Fruit fly (Drosophila melanogaster) whole organism, prepupa: ENCODE measurements around the gene osk.

Source experiments
- Blimp-1 ChIP-seq: fragments of 200-800 bp; sonication (Bioruptor generic); optimal IDR thresholded peaks from 3 replicates; lab custom pipeline; 2017; ENCODE audit warnings: missing biosample characterization, missing genetic modification characterization, mild to moderate bottlenecking, moderate library complexity, missing genetic modification reagents
- CG10631 ChIP-seq: fragments of 200-800 bp; sonication (Bioruptor generic); optimal IDR thresholded peaks from 2 replicates; lab custom pipeline; 2016; ENCODE audit warnings: missing biosample characterization, missing genetic modification characterization
- CG10669 ChIP-seq: fragments of 200-800 bp; sonication (Bioruptor generic); optimal IDR thresholded peaks from 3 replicates; lab custom pipeline; 2018; ENCODE audit warnings: missing biosample characterization, mild to moderate bottlenecking, missing genetic modification characterization, moderate library complexity
- CG11762 ChIP-seq: fragments of 200-800 bp; sonication (Bioruptor generic); optimal IDR thresholded peaks from 3 replicates; lab custom pipeline; 2016; ENCODE audit warnings: missing biosample characterization, missing genetic modification characterization; ENCODE audit not compliant: insufficient read depth
- CG11902 ChIP-seq: fragments of 200-800 bp; sonication (Bioruptor generic); optimal IDR thresholded peaks from 3 replicates; lab custom pipeline; 2016; ENCODE audit warnings: missing biosample characterization, missing genetic modification characterization
- CG15336 ChIP-seq: fragments of 200-800 bp; sonication (Bioruptor generic); IDR thresholded peaks from 2 replicates; pipeline ENCODE4 v1.3.6; 2022; ENCODE audit warnings: missing biosample characterization, missing genetic modification characterization
- CG1621 ChIP-seq: fragments of 200-800 bp; sonication (Bioruptor generic); optimal IDR thresholded peaks from 3 replicates; lab custom pipeline; 2018; ENCODE audit warnings: missing biosample characterization, mild to moderate bottlenecking, missing genetic modification characterization
- CG16779 ChIP-seq: fragments of 200-800 bp; sonication (Bioruptor generic); optimal IDR thresholded peaks from 3 replicates; lab custom pipeline; 2017; ENCODE audit warnings: missing biosample characterization, mild to moderate bottlenecking, missing genetic modification characterization
- CG3032 ChIP-seq: fragments of 200-800 bp; optimal IDR thresholded peaks from 2 replicates; lab custom pipeline; 2019; ENCODE audit warnings: missing biosample characterization, mild to moderate bottlenecking, missing genetic modification characterization, moderate library complexity
- CG31627 ChIP-seq: fragments of 200-800 bp; sonication (Bioruptor generic); optimal IDR thresholded peaks from 3 replicates; lab custom pipeline; 2016; ENCODE audit warnings: missing biosample characterization, missing genetic modification characterization
- CG34406 ChIP-seq: fragments of 200-800 bp; sonication (Bioruptor generic); optimal IDR thresholded peaks from 3 replicates; lab custom pipeline; 2016; ENCODE audit warnings: missing biosample characterization, missing genetic modification characterization
- CG3919 ChIP-seq: fragments of 200-800 bp; sonication (Bioruptor generic); optimal IDR thresholded peaks from 3 replicates; lab custom pipeline; 2016; ENCODE audit warnings: missing biosample characterization, missing genetic modification characterization
- CG4318 ChIP-seq: fragments of 200-800 bp; sonication (Bioruptor generic); optimal IDR thresholded peaks from 3 replicates; lab custom pipeline; 2017; ENCODE audit warnings: missing biosample characterization, mild to moderate bottlenecking, missing genetic modification characterization
- CG6792 ChIP-seq: fragments of 200-800 bp; sonication (Bioruptor generic); optimal IDR thresholded peaks from 3 replicates; lab custom pipeline; 2016; ENCODE audit warnings: missing biosample characterization, missing genetic modification characterization
- CG6808 ChIP-seq: fragments of 200-800 bp; sonication (Bioruptor generic); optimal IDR thresholded peaks from 3 replicates; lab custom pipeline; 2017; ENCODE audit warnings: missing biosample characterization, missing genetic modification characterization, mild to moderate bottlenecking, moderate library complexity, missing genetic modification reagents
- CG7368 ChIP-seq: fragments of 200-800 bp; sonication (Bioruptor generic); optimal IDR thresholded peaks from 3 replicates; lab custom pipeline; 2016; ENCODE audit warnings: missing biosample characterization, missing genetic modification characterization
- CG8119 ChIP-seq: fragments of 200-800 bp; sonication (Bioruptor generic); IDR thresholded peaks from 3 replicates; pipeline ENCODE4 v1.3.6; 2022; ENCODE audit warnings: missing biosample characterization, missing genetic modification characterization
- CG8319 ChIP-seq: fragments of 200-800 bp; sonication (Bioruptor generic); optimal IDR thresholded peaks from 3 replicates; lab custom pipeline; 2016; ENCODE audit warnings: missing biosample characterization, missing genetic modification characterization
- CG9139 ChIP-seq: fragments of 200-800 bp; sonication (Bioruptor generic); optimal IDR thresholded peaks from 3 replicates; lab custom pipeline; 2017; ENCODE audit warnings: missing biosample characterization, mild to moderate bottlenecking, missing genetic modification characterization
- Eip75B ChIP-seq: fragments of 200-800 bp; sonication (Bioruptor generic); optimal IDR thresholded peaks from 3 replicates; lab custom pipeline; 2016; ENCODE audit warnings: missing biosample characterization, missing genetic modification characterization
- Eip78C ChIP-seq: fragments of 200-800 bp; sonication (Bioruptor generic); peaks from one replicate; lab custom pipeline; 2016; ENCODE audit warnings: missing biosample characterization, missing genetic modification characterization
- Ets96B ChIP-seq: fragments of 200-800 bp; optimal IDR thresholded peaks from 2 replicates; lab custom pipeline; 2019; ENCODE audit warnings: missing biosample characterization, mild to moderate bottlenecking, missing genetic modification characterization, moderate library complexity
- Gug ChIP-seq: fragments of 200-800 bp; sonication (Bioruptor generic); IDR thresholded peaks from 2 replicates; pipeline ENCODE4 v1.3.6; 2022; ENCODE audit warnings: missing biosample characterization, missing genetic modification characterization
- Hr38 ChIP-seq: sonication (Bioruptor generic); optimal IDR thresholded peaks from 2 replicates; lab custom pipeline; 2016; ENCODE audit warnings: missing biosample characterization, missing genetic modification characterization
- Hr39 ChIP-seq: fragments of 200-800 bp; sonication (Bioruptor generic); optimal IDR thresholded peaks from 2 replicates; lab custom pipeline; 2016; ENCODE audit warnings: missing biosample characterization, missing genetic modification characterization
- Hr4 ChIP-seq: fragments of 200-800 bp; sonication (Bioruptor generic); optimal IDR thresholded peaks from 3 replicates; lab custom pipeline; 2016; ENCODE audit warnings: missing biosample characterization, missing genetic modification characterization
- Met ChIP-seq: fragments of 200-800 bp; sonication (Bioruptor generic); optimal IDR thresholded peaks from 3 replicates; lab custom pipeline; 2016; ENCODE audit warnings: missing biosample characterization, missing genetic modification characterization
- OdsH ChIP-seq: fragments of 200-800 bp; sonication (Bioruptor generic); optimal IDR thresholded peaks from 3 replicates; lab custom pipeline; 2016; ENCODE audit warnings: missing biosample characterization, missing genetic modification characterization
- Smox ChIP-seq: fragments of 200-800 bp; sonication (Bioruptor generic); optimal IDR thresholded peaks from 3 replicates; lab custom pipeline; 2016; ENCODE audit warnings: missing biosample characterization, missing genetic modification characterization
- Sox14 ChIP-seq: fragments of 200-800 bp; sonication (Bioruptor generic); optimal IDR thresholded peaks from 3 replicates; lab custom pipeline; 2016; ENCODE audit warnings: missing biosample characterization, missing genetic modification characterization
- Sox15 ChIP-seq: fragments of 200-800 bp; sonication (Bioruptor generic); optimal IDR thresholded peaks from 3 replicates; lab custom pipeline; 2016; ENCODE audit warnings: missing biosample characterization, missing genetic modification characterization
- dsx ChIP-seq: fragments of 200-800 bp; optimal IDR thresholded peaks from 3 replicates; lab custom pipeline; 2019; ENCODE audit warnings: missing biosample characterization, mild to moderate bottlenecking, missing genetic modification characterization, moderate library complexity; ENCODE audit not compliant: poor library complexity, severe bottlenecking
- eg ChIP-seq: fragments of 200-800 bp; sonication (Bioruptor generic); IDR thresholded peaks from 3 replicates; pipeline ENCODE4 v1.3.6; 2022; ENCODE audit warnings: missing biosample characterization, missing genetic modification characterization
- esn ChIP-seq: fragments of 200-800 bp; sonication (Bioruptor generic); optimal IDR thresholded peaks from 2 replicates; lab custom pipeline; 2016; ENCODE audit warnings: missing biosample characterization, mild to moderate bottlenecking, missing genetic modification characterization, moderate library complexity
- fd59A ChIP-seq: fragments of 200-800 bp; sonication (Bioruptor generic); optimal IDR thresholded peaks from 2 replicates; lab custom pipeline; 2017; ENCODE audit warnings: missing biosample characterization, mild to moderate bottlenecking, missing genetic modification characterization, missing genetic modification reagents
- fd85E ChIP-seq: fragments of 200-800 bp; sonication (Bioruptor generic); optimal IDR thresholded peaks from 3 replicates; lab custom pipeline; 2016; ENCODE audit warnings: missing biosample characterization, missing genetic modification characterization
- fkh ChIP-seq: fragments of 200-800 bp; sonication (Bioruptor generic); optimal IDR thresholded peaks from 3 replicates; lab custom pipeline; 2017; ENCODE audit warnings: missing biosample characterization, mild to moderate bottlenecking, missing genetic modification characterization, moderate library complexity
- salr ChIP-seq, 2 experiments: fragments of 200-800 bp; sonication (Bioruptor generic); optimal IDR thresholded peaks; 3 replicates each; lab custom pipeline; 2016 to 2018; ENCODE audit warnings: missing biosample characterization in 2 of 2, missing genetic modification characterization in 2 of 2, mild to moderate bottlenecking in 1 of 2
- spab ChIP-seq: fragments of 200-800 bp; sonication (Bioruptor generic); optimal IDR thresholded peaks from 2 replicates; lab custom pipeline; 2017; ENCODE audit warnings: missing biosample characterization, mild to moderate bottlenecking, missing genetic modification characterization, missing genetic modification reagents
- ss ChIP-seq, 2 experiments: fragments of 200-800 bp; sonication (Bioruptor generic); optimal IDR thresholded peaks; 2 replicates in 1 of 2; 3 replicates in 1 of 2; lab custom pipeline; 2017 to 2018; ENCODE audit warnings: mild to moderate bottlenecking in 2 of 2, missing biosample characterization in 2 of 2, missing genetic modification characterization in 2 of 2, moderate library complexity in 1 of 2
- svp ChIP-seq: fragments of 200-800 bp; sonication (Bioruptor generic); peaks from one replicate; lab custom pipeline; 2016; ENCODE audit warnings: missing biosample characterization, missing genetic modification characterization
- topi ChIP-seq: fragments of 200-800 bp; sonication (Bioruptor generic); optimal IDR thresholded peaks from 3 replicates; lab custom pipeline; 2016; ENCODE audit warnings: missing biosample characterization, missing genetic modification characterization
- vri ChIP-seq: fragments of 200-800 bp; sonication (Bioruptor generic); optimal IDR thresholded peaks from 3 replicates; lab custom pipeline; 2016; ENCODE audit warnings: missing biosample characterization, mild to moderate bottlenecking, missing genetic modification characterization

Gene osk

DNA sequence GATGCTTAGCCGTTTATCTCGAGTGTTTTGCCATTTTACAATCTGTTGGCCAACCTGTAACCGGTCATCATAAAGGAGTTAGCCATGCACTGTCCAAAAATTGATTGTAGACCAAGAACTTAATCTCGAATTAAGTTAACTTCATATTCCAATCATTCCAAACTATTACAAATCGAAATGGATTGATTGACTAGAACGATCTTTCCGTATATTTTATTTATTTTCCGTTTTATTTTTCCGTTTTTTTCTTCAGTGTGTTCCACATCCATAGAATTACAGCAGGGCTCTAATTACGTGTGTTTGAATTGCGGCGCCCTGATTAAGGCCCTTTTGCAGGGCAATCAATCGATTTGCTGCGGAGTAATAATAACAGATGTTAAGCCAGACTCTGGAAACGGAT is 2.2 kb upstream of the osk start (continued):
- TF ChIP-seq CG6792 (GFP tag; lab: Kevin White, UChicago) (no peak), CG9139 (GFP tag; lab: Kevin White, UChicago) (no peak), Hr39 (GFP tag; lab: Kevin White, UChicago) (no peak), CG31627 (GFP tag; lab: Kevin White, UChicago) (no peak), CG10669 (peak; percentile 36), CG7368 (GFP tag; lab: Kevin White, UChicago) (no peak), topi (GFP tag; lab: Kevin White, UChicago) (no peak), CG3919 (GFP tag; lab: Kevin White, UChicago) (peak; percentile 49), ss (GFP tag; optimal IDR thresholded peaks at IDR 0.05; lab: Kevin White, UChicago) (peak in 1 of 2 experiments; percentile 41), CG6808 (GFP tag; lab: Kevin White, UChicago) (peak; percentile 31)

- TF ChIP-seq CG10669 (no peak), Sox14 (GFP tag; lab: Kevin White, UChicago) (peak; percentile 6), fkh (peak; percentile 36), svp (GFP tag; lab: Kevin White, UChicago) (peak; percentile 76), CG15336 (GFP tag; lab: Robert Waterston, UW) (0 out of 2 replicates have a peak, but pooled peaks have one; percentile 9), esn (GFP tag; lab: Kevin White, UChicago) (peak; percentile 5), CG11902 (GFP tag; lab: Kevin White, UChicago) (no peak), Met (GFP tag; lab: Kevin White, UChicago) (no peak), Blimp-1 (GFP tag; lab: Kevin White, UChicago) (peak; percentile 75), CG4318 (GFP tag; lab: Kevin White, UChicago) (no peak), Sox15 (no peak), fd59A (GFP tag; lab: Kevin White, UChicago) (no peak), CG7368 (GFP tag; lab: Kevin White, UChicago) (no peak), CG6808 (GFP tag; lab: Kevin White, UChicago) (peak; percentile 35), CG31627 (GFP tag; lab: Kevin White, UChicago) (no peak), Hr38 (no peak), CG10631 (GFP tag; lab: Kevin White, UChicago) (no peak), CG8119 (peak; percentile 27; the same call in 1 of the 3 replicates), Eip78C (peak; percentile 36), Smox (no peak), CG34406 (GFP tag; lab: Kevin White, UChicago) (peak; percentile 1), CG8319 (GFP tag; lab: Kevin White, UChicago) (no peak), eg (GFP tag; lab: Robert Waterston, UW) (no peak), Gug (GFP tag; lab: Robert Waterston, UW) (no peak), fd85E (no peak), CG1621 (tag; lab: Kevin White, UChicago) (no peak), spab (GFP tag; lab: Kevin White, UChicago) (no peak), CG11762 (GFP tag; lab: Kevin White, UChicago) (no peak), salr (GFP tag; optimal IDR thresholded peaks at IDR 0.05; lab: Kevin White, UChicago) (no peak), vri (GFP tag; lab: Kevin White, UChicago) (peak; percentile 96), Hr39 (GFP tag; lab: Kevin White, UChicago) (no peak), ss (GFP tag; optimal IDR thresholded peaks at IDR 0.05; lab: Kevin White, UChicago) (peak; percentile 20 to 31), CG16779 (tag; lab: Kevin White, UChicago) (peak; percentile 42), CG9139 (GFP tag; lab: Kevin White, UChicago) (peak; percentile 30), Hr4 (no peak), Ets96B (tag; lab: Kevin White, UChicago) (no peak), Eip75B (peak; percentile 5), OdsH (GFP tag; lab: Kevin White, UChicago) (no peak), CG3032 (tag; lab: Kevin White, UChicago) (peak; percentile 13), dsx (GFP tag; lab: Kevin White, UChicago) (peak; percentile 52)
- TF ChIP-seq, all 60 proteins: peak for 17
Measured at dm6 chr3R:8938494-8939404, 3.8 kb downstream of the osk start, which contains the start of gene ScsbetaA. TSS of gene ScsbetaA (plus strand) at chr3R:8938724.
